Worm (Caenorhabditis elegans): ENCODE results near the gene arrd-2.

- TF ChIP-seq ztf-4 (tag; optimal IDR thresholded peaks at IDR 0.05), result no peak
- no peak for TF ChIP-seq unc-62 (GFP tag; optimal IDR thresholded peaks at IDR 0.05)
- no peak for TF ChIP-seq unc-55 (GFP tag; optimal IDR thresholded peaks at IDR 0.05)
- no peak for TF ChIP-seq elt-1 (tag; optimal IDR thresholded peaks at IDR 0.05)
These were observed 49.3 kb upstream of the arrd-2 start, which contains the start of gene mel-11 for ce11 chrII:9358230-9358629.
